Worm (Caenorhabditis elegans) whole organism, L4 larva: ENCODE data around the gene unc-10.

Experiments used
- D1046.2 ChIP-seq: fragments of 200-800 bp; sonication (Bioruptor generic); IDR thresholded peaks from 2 replicates; pipeline ENCODE4 v1.3.6; 2022; ENCODE audit warnings: missing genetic modification characterization, missing compliant biosample characterization
- F37D6.2 ChIP-seq: sonication (generic microtip); optimal IDR thresholded peaks from 2 replicates; lab custom pipeline; 2016; ENCODE audit warnings: mild to moderate bottlenecking, missing genetic modification characterization, missing compliant biosample characterization
- F49E8.2 ChIP-seq: sonication (generic microtip); optimal IDR thresholded peaks from 2 replicates; lab custom pipeline; 2016; ENCODE audit warnings: missing compliant biosample characterization, mild to moderate bottlenecking, missing genetic modification characterization, borderline replicate concordance
- R02D3.7 ChIP-seq: fragments of 150-350 bp; sonication (generic microtip); optimal IDR thresholded peaks from 3 replicates; lab custom pipeline; 2014; ENCODE audit warnings: missing biosample characterization, missing genetic modification characterization
- Y105C5A.15 ChIP-seq: fragments of 200-800 bp; sonication (Bioruptor generic); IDR thresholded peaks from 2 replicates; pipeline ENCODE4 v1.3.6; 2022; ENCODE audit warnings: missing genetic modification characterization, missing compliant biosample characterization
- ZK546.5 ChIP-seq, 2 experiments: sonication (generic microtip); optimal IDR thresholded peaks; 2 replicates each; lab custom pipeline; 2017; ENCODE audit warnings: missing biosample characterization in 2 of 2, missing genetic modification characterization in 2 of 2
- ama-1 ChIP-seq: fragments of 150-350 bp; optimal IDR thresholded peaks from 2 replicates; lab custom pipeline; 2014; ENCODE audit warnings: inconsistent platforms, mixed read lengths
- attf-4 ChIP-seq: sonication (generic microtip); optimal IDR thresholded peaks from 3 replicates; lab custom pipeline; 2017; ENCODE audit warnings: missing biosample characterization, missing genetic modification characterization
- ceh-44 ChIP-seq: fragments of 200-800 bp; sonication (Bioruptor generic); IDR thresholded peaks from 2 replicates; pipeline ENCODE4 v1.3.6; 2022; ENCODE audit warnings: missing genetic modification reagents, missing genetic modification characterization, missing compliant biosample characterization
- ceh-82 ChIP-seq: sonication (generic microtip); optimal IDR thresholded peaks from 2 replicates; lab custom pipeline; 2017; ENCODE audit warnings: missing biosample characterization, missing genetic modification characterization
- ctbp-1 ChIP-seq: fragments of 200-800 bp; sonication (Bioruptor generic); IDR thresholded peaks from 2 replicates; pipeline ENCODE4 v1.3.6; 2022; ENCODE audit warnings: missing genetic modification reagents, missing genetic modification characterization, missing compliant biosample characterization
- daf-16 ChIP-seq, 3 experiments: sonication (generic microtip); optimal IDR thresholded peaks; 2 replicates each; lab custom pipeline; 2016 to 2017; ENCODE audit warnings: missing genetic modification characterization in 3 of 3, missing genetic modification reagents in 3 of 3, mild to moderate bottlenecking in 2 of 3, missing compliant biosample characterization in 2 of 3, missing biosample characterization in 1 of 3, moderate library complexity in 1 of 3
- daf-8 ChIP-seq: fragments of 200-800 bp; sonication (Bioruptor generic); IDR thresholded peaks from 2 replicates; pipeline ENCODE4 v1.3.6; 2022; ENCODE audit warnings: missing genetic modification characterization, missing compliant biosample characterization
- dmd-6 ChIP-seq: fragments of 200-800 bp; sonication (Bioruptor generic); IDR thresholded peaks from 2 replicates; pipeline ENCODE4 v1.3.6; 2022; ENCODE audit warnings: missing genetic modification reagents, missing genetic modification characterization, missing compliant biosample characterization
- dmd-8 ChIP-seq: fragments of 200-800 bp; sonication (Bioruptor generic); IDR thresholded peaks from 2 replicates; pipeline ENCODE4 v1.3.6; 2022; ENCODE audit warnings: missing genetic modification characterization, missing compliant biosample characterization
- duxl-1 ChIP-seq: sonication (generic microtip); optimal IDR thresholded peaks from 2 replicates; lab custom pipeline; 2016; ENCODE audit warnings: mild to moderate bottlenecking, missing genetic modification characterization, moderate library complexity, missing compliant biosample characterization; ENCODE audit not compliant: poor library complexity
- egl-27 ChIP-seq: sonication (generic microtip); optimal IDR thresholded peaks from 3 replicates; lab custom pipeline; 2017; ENCODE audit warnings: missing biosample characterization, missing genetic modification reagents, missing genetic modification characterization
- fkh-10 ChIP-seq: fragments of 150-350 bp; optimal IDR thresholded peaks from 2 replicates; lab custom pipeline; 2014; ENCODE audit warnings: missing biosample characterization, missing genetic modification reagents, missing genetic modification characterization
- hlh-11 ChIP-seq: fragments of 200-800 bp; sonication (Bioruptor generic); optimal IDR thresholded peaks from 2 replicates; lab custom pipeline; 2018; ENCODE audit warnings: mild to moderate bottlenecking, missing genetic modification characterization, missing compliant biosample characterization
- hlh-30 ChIP-seq: sonication (generic microtip); optimal IDR thresholded peaks from 2 replicates; lab custom pipeline; 2017; ENCODE audit warnings: antibody characterized with exemption, mild to moderate bottlenecking, missing genetic modification characterization, missing compliant biosample characterization; ENCODE audit not compliant: insufficient read depth
- hmg-1.1 ChIP-seq: fragments of 200-800 bp; sonication (Bioruptor generic); IDR thresholded peaks from 2 replicates; pipeline ENCODE4 v1.3.6; 2022; ENCODE audit warnings: missing genetic modification reagents, missing genetic modification characterization, missing compliant biosample characterization
- jun-1 ChIP-seq: fragments of 150-350 bp; optimal IDR thresholded peaks from 2 replicates; lab custom pipeline; 2014; ENCODE audit warnings: missing biosample characterization, missing genetic modification reagents, missing genetic modification characterization
- lin-13 ChIP-seq: fragments of 150-350 bp; optimal IDR thresholded peaks from 2 replicates; lab custom pipeline; 2014; ENCODE audit warnings: missing biosample characterization, missing genetic modification reagents, missing genetic modification characterization
- lin-39 ChIP-seq: fragments of 150-350 bp; optimal IDR thresholded peaks from 2 replicates; lab custom pipeline; 2014; ENCODE audit warnings: missing biosample characterization, missing genetic modification reagents, missing genetic modification characterization
- lsy-2 ChIP-seq, 2 experiments: fragments of 150-350 bp in 1 of 2; sonication (generic microtip) in 1 of 2; optimal IDR thresholded peaks; 2 replicates each; lab custom pipeline; 2014 to 2017; ENCODE audit warnings: missing biosample characterization in 2 of 2, missing genetic modification characterization in 2 of 2
- madf-5 ChIP-seq, 2 experiments: fragments of 200-800 bp; sonication (Bioruptor generic); IDR thresholded peaks; 2 replicates each; pipeline ENCODE4 v1.3.6; 2022; ENCODE audit warnings: missing compliant biosample characterization in 2 of 2, missing genetic modification characterization in 2 of 2
- mxl-3 ChIP-seq: fragments of 200-800 bp; sonication (Bioruptor generic); optimal IDR thresholded peaks from 2 replicates; lab custom pipeline; 2018; ENCODE audit warnings: mild to moderate bottlenecking, missing genetic modification characterization, missing compliant biosample characterization
- nhr-102 ChIP-seq: sonication (generic microtip); optimal IDR thresholded peaks from 2 replicates; lab custom pipeline; 2016; ENCODE audit warnings: mild to moderate bottlenecking, missing genetic modification characterization, moderate library complexity, missing compliant biosample characterization
- nhr-11 ChIP-seq: fragments of 150-350 bp; optimal IDR thresholded peaks from 2 replicates; lab custom pipeline; 2014; ENCODE audit warnings: missing biosample characterization, missing genetic modification characterization
- nhr-237 ChIP-seq: sonication (generic microtip); optimal IDR thresholded peaks from 2 replicates; lab custom pipeline; 2017; ENCODE audit warnings: missing biosample characterization, missing genetic modification characterization
- nhr-41 ChIP-seq: fragments of 200-800 bp; sonication (Bioruptor generic); IDR thresholded peaks from 2 replicates; pipeline ENCODE4 v1.3.6; 2022; ENCODE audit warnings: missing genetic modification reagents, missing genetic modification characterization, missing compliant biosample characterization
- nhr-48 ChIP-seq: sonication (generic microtip); optimal IDR thresholded peaks from 2 replicates; lab custom pipeline; 2016; ENCODE audit warnings: mild to moderate bottlenecking, missing genetic modification characterization, missing compliant biosample characterization
- nhr-6 ChIP-seq: fragments of 150-350 bp; optimal IDR thresholded peaks from 2 replicates; lab custom pipeline; 2014; ENCODE audit warnings: missing biosample characterization, missing genetic modification characterization
- pha-4 ChIP-seq, 2 experiments: fragments of 150-350 bp in 1 of 2; fragments of 200-800 bp in 1 of 2; sonication (Bioruptor generic) in 1 of 2; IDR thresholded peaks in 1 of 2; optimal IDR thresholded peaks in 1 of 2; 2 replicates each; pipeline versions ENCODE4 v1.3.6 to Lab custom; 2014 to 2022; ENCODE audit warnings: missing genetic modification characterization in 2 of 2, missing genetic modification reagents in 2 of 2, missing biosample characterization in 1 of 2, missing compliant biosample characterization in 1 of 2
- php-3 ChIP-seq: fragments of 200-800 bp; sonication (Bioruptor generic); IDR thresholded peaks from 2 replicates; pipeline ENCODE4 v1.3.6; 2022; ENCODE audit warnings: missing genetic modification reagents, missing genetic modification characterization, missing compliant biosample characterization
- pqm-1 ChIP-seq: sonication (generic microtip); optimal IDR thresholded peaks from 2 replicates; lab custom pipeline; 2017; ENCODE audit warnings: missing biosample characterization, missing genetic modification characterization
- snpc-4 ChIP-seq: fragments of 150-350 bp; optimal IDR thresholded peaks from 2 replicates; lab custom pipeline; 2014; ENCODE audit warnings: missing biosample characterization, missing genetic modification characterization
- spr-3 ChIP-seq: fragments of 200-800 bp; sonication (Bioruptor generic); optimal IDR thresholded peaks from 2 replicates; lab custom pipeline; 2018; ENCODE audit warnings: mild to moderate bottlenecking, missing genetic modification characterization, missing compliant biosample characterization
- tra-1 ChIP-seq: fragments of 200-800 bp; sonication (Bioruptor generic); IDR thresholded peaks from 2 replicates; pipeline ENCODE4 v1.3.6; 2022; ENCODE audit warnings: missing genetic modification reagents, missing genetic modification characterization, missing compliant biosample characterization
- unc-39 ChIP-seq: sonication (generic microtip); optimal IDR thresholded peaks from 2 replicates; lab custom pipeline; 2017; ENCODE audit warnings: missing biosample characterization, missing genetic modification characterization
- unc-62 ChIP-seq, 3 experiments: fragments of 150-350 bp in 1 of 3; sonication (generic microtip); optimal IDR thresholded peaks in 2 of 3; peaks in 1 of 3; 1 replicate in 1 of 3; 2 replicates in 2 of 3; lab custom pipeline; 2014 to 2017; ENCODE audit warnings: missing biosample characterization in 3 of 3, missing genetic modification characterization in 3 of 3, missing genetic modification reagents in 3 of 3, missing genotype in 1 of 3
- vab-7 ChIP-seq: fragments of 200-800 bp; sonication (Bioruptor generic); IDR thresholded peaks from 2 replicates; pipeline ENCODE4 v1.3.6; 2022; ENCODE audit warnings: missing genetic modification reagents, missing genetic modification characterization, missing compliant biosample characterization
- zag-1 ChIP-seq: fragments of 150-350 bp; optimal IDR thresholded peaks from 2 replicates; lab custom pipeline; 2014; ENCODE audit warnings: missing biosample characterization, missing genetic modification characterization
- zfp-2 ChIP-seq: sonication (generic microtip); optimal IDR thresholded peaks from 2 replicates; lab custom pipeline; 2016; ENCODE audit warnings: mild to moderate bottlenecking, missing genetic modification characterization, missing compliant biosample characterization
- zfp-3 ChIP-seq: fragments of 200-800 bp; sonication (Bioruptor generic); conservative IDR thresholded peaks from 2 replicates; pipeline ENCODE4 v1.3.6; 2022; ENCODE audit warnings: missing genetic modification reagents, missing genetic modification characterization, missing compliant biosample characterization
- zip-11 ChIP-seq: fragments of 200-800 bp; sonication (Bioruptor generic); IDR thresholded peaks from 2 replicates; pipeline ENCODE4 v1.3.6; 2022; ENCODE audit warnings: missing genetic modification characterization, missing compliant biosample characterization
- ztf-11 ChIP-seq: fragments of 150-350 bp; optimal IDR thresholded peaks from 2 replicates; lab custom pipeline; 2014; ENCODE audit warnings: missing biosample characterization, missing genetic modification characterization
- ztf-7 ChIP-seq: fragments of 150-350 bp; optimal IDR thresholded peaks from 2 replicates; lab custom pipeline; 2014; ENCODE audit warnings: missing biosample characterization, missing genetic modification characterization

The unc-10 gene

DNA sequence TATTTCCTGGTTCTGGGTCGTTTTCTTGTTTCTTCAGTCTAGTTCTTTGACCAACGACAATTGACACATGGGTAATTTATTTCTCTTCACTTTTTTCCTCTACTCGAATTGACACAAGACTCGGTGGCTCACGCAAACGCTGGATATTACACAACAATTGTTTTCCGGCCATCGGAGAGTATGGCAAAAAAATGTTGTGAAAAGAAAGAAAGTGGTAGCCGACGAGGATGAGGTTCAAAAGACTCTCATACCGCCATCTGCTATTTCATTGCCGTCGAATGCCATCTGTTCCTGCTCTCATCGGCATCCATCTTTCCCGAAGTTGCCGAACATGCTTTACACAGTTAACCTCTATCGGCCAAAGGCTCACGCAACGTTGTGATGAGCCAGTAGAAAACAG is 43.4 kb downstream of the unc-10 start:
- TF ChIP-seq hlh-11 (tag; lab: Kevin White, UChicago) (peak; percentile 70), hlh-30 (peak; percentile 26), nhr-6 (tag; lab: Kevin White, UChicago) (no peak), unc-62 (GFP tag; optimal IDR thresholded peaks at IDR 0.05 in 1 of 2; lab: Kevin White, UChicago) (peak in 1 of 2 experiments; percentile 96), unc-62 (tag; optimal IDR thresholded peaks at IDR 0.05; lab: Kevin White, UChicago) (no peak), egl-27 (tag; lab: Kevin White, UChicago) (no peak), Y105C5A.15 (GFP tag; lab: Robert Waterston, UW) (no peak), ztf-11 (no peak), nhr-11 (tag; lab: Kevin White, UChicago) (peak; percentile 63), daf-16 (GFP tag; optimal IDR thresholded peaks at IDR 0.05; lab: Kevin White, UChicago) (peak in 1 of 2 experiments; percentile 90), daf-16 (tag; optimal IDR thresholded peaks at IDR 0.05; lab: Kevin White, UChicago) (no peak), ZK546.5 (tag; optimal IDR thresholded peaks at IDR 0.05; lab: Kevin White, UChicago) (no peak)

DNA sequence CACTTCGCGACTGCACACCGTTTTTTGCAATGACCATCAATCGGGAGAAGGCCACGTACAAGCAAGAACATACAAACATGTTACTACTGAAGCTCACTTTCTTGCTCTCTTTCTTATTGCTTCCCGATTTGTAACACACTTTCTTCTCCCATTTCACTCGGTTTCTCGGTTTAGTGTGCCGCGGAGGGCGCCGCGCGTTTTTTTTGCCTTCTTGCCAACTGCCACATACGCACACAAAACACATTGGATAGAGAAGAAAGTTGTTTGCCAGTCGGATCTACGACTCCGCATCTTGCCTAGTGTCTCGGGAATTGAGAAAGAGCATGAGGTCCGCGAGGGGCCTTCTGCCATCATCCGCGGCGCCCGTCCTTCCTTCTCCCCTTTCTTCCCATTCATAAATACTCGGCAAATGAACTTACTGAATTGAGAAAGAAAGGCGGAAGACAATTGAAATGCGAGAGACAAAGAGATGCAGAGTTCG is 45.4 kb downstream of the unc-10 start:
- TF ChIP-seq hmg-1.1 (GFP tag; lab: Robert Waterston, UW), result peak; percentile 79
- no peak for TF ChIP-seq dmd-8 (GFP tag; lab: Robert Waterston, UW)
- TF ChIP-seq hlh-30, result peak; percentile 37
- TF ChIP-seq zfp-3 (GFP tag; lab: Robert Waterston, UW), result no peak
- no peak for TF ChIP-seq nhr-41 (GFP tag; lab: Robert Waterston, UW)
- no peak for TF ChIP-seq zip-11 (GFP tag; lab: Robert Waterston, UW)
- TF ChIP-seq jun-1, result no peak
- TF ChIP-seq nhr-48 (tag; lab: Kevin White, UChicago), result no peak
- TF ChIP-seq duxl-1 (tag; lab: Kevin White, UChicago), result no peak
- TF ChIP-seq pqm-1, result peak; percentile 47
- peak in 1 of 2 experiments; percentile 29 for TF ChIP-seq lsy-2 (tag; optimal IDR thresholded peaks at IDR 0.05; lab: Kevin White, UChicago)
- no peak for TF ChIP-seq lin-39 (tag; lab: Kevin White, UChicago)
- TF ChIP-seq nhr-237 (tag; lab: Kevin White, UChicago), result no peak
- TF ChIP-seq R02D3.7 (tag; lab: Kevin White, UChicago), result no peak
- peak; percentile 70 for TF ChIP-seq hlh-11 (tag; lab: Kevin White, UChicago)
- TF ChIP-seq Y105C5A.15 (GFP tag; lab: Robert Waterston, UW), result no peak
- TF ChIP-seq ceh-44 (GFP tag; lab: Robert Waterston, UW), result no peak
- no peak for TF ChIP-seq ceh-82 (tag; lab: Kevin White, UChicago)
- TF ChIP-seq ama-1 (lab: Kevin White, UChicago), result no peak
- TF ChIP-seq daf-8 (GFP tag; lab: Robert Waterston, UW), result no peak
- TF ChIP-seq spr-3 (GFP tag; lab: Kevin White, UChicago), result no peak
- no peak for TF ChIP-seq snpc-4 (tag; lab: Kevin White, UChicago)
- TF ChIP-seq zag-1, result no peak
- TF ChIP-seq dmd-6 (GFP tag; lab: Robert Waterston, UW), result peak; percentile 51; the same call in 1 of the 2 replicates
- TF ChIP-seq madf-5 (GFP tag; IDR thresholded peaks at IDR 0.05; lab: Robert Waterston, UW), result no peak
- no peak for TF ChIP-seq tra-1 (GFP tag; lab: Robert Waterston, UW)
- TF ChIP-seq unc-39 (tag; lab: Kevin White, UChicago), result no peak
- TF ChIP-seq vab-7 (GFP tag; lab: Robert Waterston, UW), result no peak
- no peak for TF ChIP-seq pha-4 (GFP tag; IDR thresholded peaks at IDR 0.05; lab: Robert Waterston, UW)
- TF ChIP-seq pha-4 (tag; optimal IDR thresholded peaks at IDR 0.05; lab: Kevin White, UChicago), result no peak
- peak; percentile 59; the same call in 1 of the 2 replicates for TF ChIP-seq ctbp-1 (GFP tag; lab: Robert Waterston, UW)
- TF ChIP-seq zfp-2 (tag; lab: Kevin White, UChicago), result no peak
- no peak for TF ChIP-seq D1046.2 (GFP tag; lab: Robert Waterston, UW)
- TF ChIP-seq unc-62 (GFP tag; optimal IDR thresholded peaks at IDR 0.05 in 1 of 2; lab: Kevin White, UChicago), result no peak
- TF ChIP-seq unc-62 (tag; optimal IDR thresholded peaks at IDR 0.05; lab: Kevin White, UChicago), result no peak
- TF ChIP-seq ztf-7, result peak; percentile 12
- peak; percentile 14 for TF ChIP-seq attf-4 (tag; lab: Kevin White, UChicago)
- TF ChIP-seq F49E8.2 (tag; lab: Kevin White, UChicago), result no peak
- TF ChIP-seq fkh-10 (GFP tag; lab: Kevin White, UChicago), result peak; percentile 98
- TF ChIP-seq lin-13 (GFP tag; lab: Kevin White, UChicago), result no peak
- TF ChIP-seq php-3 (GFP tag; lab: Robert Waterston, UW), result no peak
- no peak for TF ChIP-seq nhr-102 (tag; lab: Kevin White, UChicago)
- peak; percentile 19 for TF ChIP-seq mxl-3
- peak; percentile 74 for TF ChIP-seq F37D6.2
